Fruit fly (Drosophila melanogaster) whole organism, embryonic: ENCODE data around the gene CG15212.
A peak's percentile ranks its signal among the peaks of the same experiment; 100 is the strongest.

Source experiments
- ATbp ChIP-seq: fragments of 200-800 bp; sonication (Bioruptor generic); optimal IDR thresholded peaks from 2 replicates; lab custom pipeline; 2017; ENCODE audit warnings: missing biosample characterization, mild to moderate bottlenecking, missing genetic modification characterization, missing genetic modification reagents
- Abd-B ChIP-seq: fragments of 200-800 bp; sonication (Bioruptor generic); optimal IDR thresholded peaks from 2 replicates; lab custom pipeline; 2018; ENCODE audit warnings: missing biosample characterization, mild to moderate bottlenecking, missing genetic modification characterization, moderate library complexity
- Atf3 ChIP-seq: fragments of 200-800 bp; sonication (Bioruptor generic); optimal IDR thresholded peaks from 3 replicates; lab custom pipeline; 2016; ENCODE audit warnings: missing biosample characterization, missing genetic modification characterization
- Awh ChIP-seq: fragments of 200-800 bp; sonication (Bioruptor generic); IDR thresholded peaks from 2 replicates; pipeline ENCODE4, ENCODE4 v1.3.6; 2022; ENCODE audit warnings: missing biosample characterization, missing genetic modification characterization
- B-H2 ChIP-seq: fragments of 200-800 bp; sonication (Bioruptor generic); optimal IDR thresholded peaks from 2 replicates; lab custom pipeline; 2018; ENCODE audit warnings: missing biosample characterization, mild to moderate bottlenecking, missing genetic modification characterization
- CG10147 ChIP-seq: fragments of 200-800 bp; sonication (Bioruptor generic); optimal IDR thresholded peaks from 2 replicates; lab custom pipeline; 2019; ENCODE audit warnings: missing biosample characterization, mild to moderate bottlenecking, missing genetic modification characterization, moderate library complexity
- CG11504 ChIP-seq: fragments of 200-800 bp; sonication (Bioruptor generic); optimal IDR thresholded peaks from 3 replicates; lab custom pipeline; 2019; ENCODE audit warnings: missing biosample characterization, mild to moderate bottlenecking, missing genetic modification characterization, moderate library complexity
- CG12942 ChIP-seq: fragments of 200-800 bp; sonication (Bioruptor generic); optimal IDR thresholded peaks from 3 replicates; lab custom pipeline; 2016; ENCODE audit warnings: missing biosample characterization, missing genetic modification characterization
- CG14860 ChIP-seq: fragments of 200-800 bp; sonication (Bioruptor generic); IDR thresholded peaks from 3 replicates; pipeline ENCODE4 v1.3.6; 2022; ENCODE audit warnings: missing biosample characterization, missing genetic modification characterization; ENCODE audit not compliant: partially characterized antibody
- CG15514 ChIP-seq: fragments of 200-800 bp; sonication (Bioruptor generic); optimal IDR thresholded peaks from 3 replicates; lab custom pipeline; 2017; ENCODE audit warnings: missing biosample characterization, missing genetic modification characterization, mild to moderate bottlenecking, moderate library complexity, missing genetic modification reagents
- CG15601 ChIP-seq: fragments of 200-800 bp; sonication (Bioruptor generic); optimal IDR thresholded peaks from 3 replicates; lab custom pipeline; 2019; ENCODE audit warnings: missing biosample characterization, mild to moderate bottlenecking, missing genetic modification characterization, moderate library complexity
- CG16779 ChIP-seq: fragments of 200-800 bp; sonication (Bioruptor generic); IDR thresholded peaks from 2 replicates; pipeline ENCODE4 v1.3.6; 2022; ENCODE audit warnings: missing biosample characterization, missing genetic modification characterization
- CG16863 ChIP-seq: fragments of 200-800 bp; sonication (Bioruptor generic); optimal IDR thresholded peaks from 3 replicates; lab custom pipeline; 2016; ENCODE audit warnings: missing biosample characterization, missing genetic modification characterization
- CG17328 ChIP-seq: fragments of 200-800 bp; sonication (Bioruptor generic); IDR thresholded peaks from 2 replicates; pipeline ENCODE4 v1.3.6; 2022; ENCODE audit warnings: missing biosample characterization, missing genetic modification characterization
- CG17385 ChIP-seq: fragments of 200-800 bp; sonication (Bioruptor generic); optimal IDR thresholded peaks from 3 replicates; lab custom pipeline; 2018; ENCODE audit warnings: missing biosample characterization, mild to moderate bottlenecking, missing genetic modification characterization
- CG18011 ChIP-seq: fragments of 200-800 bp; sonication (Bioruptor generic); optimal IDR thresholded peaks from 2 replicates; lab custom pipeline; 2017; ENCODE audit warnings: missing biosample characterization, missing genetic modification characterization, mild to moderate bottlenecking, moderate library complexity, missing genotype
- CG18262 ChIP-seq: fragments of 200-800 bp; optimal IDR thresholded peaks from 3 replicates; lab custom pipeline; 2019; ENCODE audit warnings: missing biosample characterization, mild to moderate bottlenecking, missing genetic modification characterization, moderate library complexity
- CG31365 ChIP-seq: fragments of 200-800 bp; sonication (Bioruptor generic); optimal IDR thresholded peaks from 2 replicates; lab custom pipeline; 2018; ENCODE audit warnings: missing biosample characterization, mild to moderate bottlenecking, missing genetic modification characterization
- CG32767 ChIP-seq: fragments of 200-800 bp; sonication (Bioruptor generic); IDR thresholded peaks from 2 replicates; pipeline ENCODE4 v1.3.6; 2022; ENCODE audit warnings: missing biosample characterization, missing genetic modification characterization
- CG3281 ChIP-seq: fragments of 200-800 bp; sonication (Bioruptor generic); optimal IDR thresholded peaks from 3 replicates; lab custom pipeline; 2017; ENCODE audit warnings: missing biosample characterization, mild to moderate bottlenecking, missing genetic modification characterization
- CG34376 ChIP-seq: fragments of 200-800 bp; sonication (Bioruptor generic); optimal IDR thresholded peaks from 2 replicates; lab custom pipeline; 2018; ENCODE audit warnings: missing biosample characterization, mild to moderate bottlenecking, missing genetic modification characterization
- CG42726 ChIP-seq: fragments of 200-800 bp; sonication (Bioruptor generic); IDR thresholded peaks from 2 replicates; pipeline ENCODE4 v1.3.6; 2022; ENCODE audit warnings: missing biosample characterization, missing genetic modification characterization; ENCODE audit not compliant: partially characterized antibody
- CG4820 ChIP-seq: fragments of 200-800 bp; sonication (Bioruptor generic); optimal IDR thresholded peaks from 3 replicates; lab custom pipeline; 2016; ENCODE audit warnings: missing biosample characterization, missing genetic modification characterization
- CG7372 ChIP-seq: fragments of 200-800 bp; sonication (Bioruptor generic); IDR thresholded peaks from 2 replicates; pipeline ENCODE4 v1.3.6; 2022; ENCODE audit warnings: missing biosample characterization, missing genetic modification characterization
- CG8290 ChIP-seq, 3 experiments: fragments of 200-800 bp; sonication (Bioruptor generic); optimal IDR thresholded peaks; 2 replicates each; lab custom pipeline; 2016 to 2019; ENCODE audit warnings: missing biosample characterization in 3 of 3, missing genetic modification characterization in 3 of 3, mild to moderate bottlenecking in 2 of 3, moderate library complexity in 1 of 3
- CG9817 ChIP-seq: fragments of 200-800 bp; sonication (Bioruptor generic); optimal IDR thresholded peaks from 2 replicates; lab custom pipeline; 2018; ENCODE audit warnings: missing biosample characterization, mild to moderate bottlenecking, missing genetic modification characterization, moderate library complexity
- CG9876 ChIP-seq: fragments of 200-800 bp; sonication (Bioruptor generic); optimal IDR thresholded peaks from 2 replicates; lab custom pipeline; 2016; ENCODE audit warnings: missing biosample characterization, missing genetic modification characterization
- Dip3 ChIP-seq: fragments of 200-800 bp; sonication (Bioruptor generic); optimal IDR thresholded peaks from 3 replicates; lab custom pipeline; 2016; ENCODE audit warnings: missing biosample characterization, missing genetic modification characterization
- E2f2 ChIP-seq: fragments of 200-800 bp; sonication (Bioruptor generic); IDR thresholded peaks from 2 replicates; pipeline ENCODE4 v1.3.6; 2022; ENCODE audit warnings: missing biosample characterization, missing genetic modification characterization
- Ets65A ChIP-seq: fragments of 200-800 bp; sonication (Bioruptor generic); peaks from one replicate; lab custom pipeline; 2016; ENCODE audit warnings: missing biosample characterization, missing genetic modification characterization
- Fer2 ChIP-seq: fragments of 200-800 bp; sonication (Bioruptor generic); optimal IDR thresholded peaks from 2 replicates; lab custom pipeline; 2018; ENCODE audit warnings: missing biosample characterization, mild to moderate bottlenecking, missing genetic modification characterization, moderate library complexity
- H15 ChIP-seq: fragments of 200-800 bp; sonication (Bioruptor generic); IDR thresholded peaks from 3 replicates; pipeline ENCODE4 v1.3.6; 2022; ENCODE audit warnings: missing biosample characterization, missing genetic modification characterization
- HHEX ChIP-seq: fragments of 200-800 bp; sonication (Bioruptor generic); optimal IDR thresholded peaks from 3 replicates; lab custom pipeline; 2017; ENCODE audit warnings: missing biosample characterization, mild to moderate bottlenecking, missing genetic modification characterization, missing genetic modification reagents
- HLH54F ChIP-seq: fragments of 200-800 bp; sonication (Bioruptor generic); optimal IDR thresholded peaks from 3 replicates; lab custom pipeline; 2016; ENCODE audit warnings: missing biosample characterization, missing genetic modification characterization
- Hr78 ChIP-seq, 2 experiments: fragments of 200-800 bp in 1 of 2; fragments of >200 bp in 1 of 2; sonication (Bioruptor generic) in 1 of 2; optimal IDR thresholded peaks; 2 replicates each; lab custom pipeline; 2017 to 2019; ENCODE audit warnings: missing biosample characterization in 2 of 2, missing genetic modification characterization in 2 of 2, mild to moderate bottlenecking in 1 of 2, moderate library complexity in 1 of 2
- Lim3 ChIP-seq: fragments of 200-800 bp; sonication (Bioruptor generic); IDR thresholded peaks from 2 replicates; pipeline ENCODE4 v1.3.6; 2022; ENCODE audit warnings: missing biosample characterization, missing genetic modification characterization
- Lpt ChIP-seq: fragments of >200 bp; optimal IDR thresholded peaks from 2 replicates; lab custom pipeline; 2018; ENCODE audit warnings: missing biosample characterization, missing genetic modification characterization
- Meics ChIP-seq: fragments of 200-800 bp; sonication (Bioruptor generic); optimal IDR thresholded peaks from 2 replicates; lab custom pipeline; 2017; ENCODE audit warnings: missing biosample characterization, mild to moderate bottlenecking, missing genetic modification characterization
- Oli ChIP-seq: fragments of 200-800 bp; sonication (Bioruptor generic); optimal IDR thresholded peaks from 2 replicates; lab custom pipeline; 2018; ENCODE audit warnings: missing biosample characterization, mild to moderate bottlenecking, missing genetic modification characterization, moderate library complexity
- Sry-δ ChIP-seq: fragments of 200-800 bp; sonication (Bioruptor generic); optimal IDR thresholded peaks from 2 replicates; lab custom pipeline; 2016; ENCODE audit warnings: missing biosample characterization, missing genetic modification characterization
- Xrp1 ChIP-seq: fragments of 200-800 bp; sonication (Bioruptor generic); IDR thresholded peaks from 2 replicates; pipeline ENCODE4 v1.3.6; 2022; ENCODE audit warnings: missing biosample characterization, missing genetic modification characterization
- br ChIP-seq: fragments of >200 bp; optimal IDR thresholded peaks from 2 replicates; lab custom pipeline; 2017
- exex ChIP-seq: fragments of 200-800 bp; sonication (Bioruptor generic); optimal IDR thresholded peaks from 4 replicates; lab custom pipeline; 2018; ENCODE audit warnings: missing biosample characterization, mild to moderate bottlenecking, missing genetic modification characterization, moderate library complexity
- hth ChIP-seq: fragments of >200 bp; optimal IDR thresholded peaks from 2 replicates; lab custom pipeline; 2017; ENCODE audit warnings: inconsistent platforms
- jing ChIP-seq: fragments of 200-800 bp; sonication (Bioruptor generic); optimal IDR thresholded peaks from 2 replicates; lab custom pipeline; 2018; ENCODE audit warnings: missing biosample characterization, mild to moderate bottlenecking, missing genetic modification characterization
- pho ChIP-seq: fragments of 200-800 bp; sonication (Bioruptor generic); optimal IDR thresholded peaks from 2 replicates; lab custom pipeline; 2016; ENCODE audit warnings: missing biosample characterization, missing genetic modification characterization
- slou ChIP-seq: fragments of 200-800 bp; sonication (Bioruptor generic); optimal IDR thresholded peaks from 3 replicates; lab custom pipeline; 2016; ENCODE audit warnings: missing biosample characterization, missing genetic modification characterization
- sqz ChIP-seq: fragments of 200-800 bp; sonication (Bioruptor generic); optimal IDR thresholded peaks from 3 replicates; lab custom pipeline; 2018; ENCODE audit warnings: missing biosample characterization, mild to moderate bottlenecking, missing genetic modification characterization
- ssp ChIP-seq: fragments of 200-800 bp; sonication (Bioruptor generic); IDR thresholded peaks from 2 replicates; pipeline ENCODE4 v1.3.6; 2022; ENCODE audit warnings: missing biosample characterization, missing genetic modification characterization
- ttk ChIP-seq: fragments of 200-800 bp; sonication (Bioruptor generic); IDR thresholded peaks from 2 replicates; pipeline ENCODE4 v2.1.2; 2022; ENCODE audit warnings: missing biosample characterization, missing genetic modification characterization
- unpg ChIP-seq: fragments of 200-800 bp; sonication (Bioruptor generic); optimal IDR thresholded peaks from 3 replicates; lab custom pipeline; 2018; ENCODE audit warnings: missing biosample characterization, mild to moderate bottlenecking, missing genetic modification characterization, moderate library complexity

CG15212 gene

DNA sequence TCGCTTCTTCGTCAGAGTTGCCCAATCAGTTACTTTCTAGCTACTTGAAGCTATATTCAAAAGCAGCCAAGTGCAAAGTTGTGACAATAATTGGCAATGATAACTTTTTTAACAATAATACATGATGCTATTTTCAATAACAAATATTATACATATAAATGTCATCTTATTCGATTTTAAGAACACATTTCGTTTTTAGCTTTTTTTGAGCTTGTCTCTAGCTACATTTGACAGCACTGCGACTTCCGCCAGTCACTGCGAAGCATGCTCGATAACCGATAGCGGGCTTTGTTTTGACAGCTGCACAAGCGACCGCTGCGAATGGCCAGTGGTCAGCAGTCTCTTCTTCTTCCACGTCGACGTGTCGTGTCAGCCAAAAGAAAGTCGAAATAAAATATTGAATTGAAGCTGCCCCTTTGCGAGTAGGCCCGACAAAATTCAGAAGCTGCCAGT, 21.0 kb downstream of the CG15212 start, which contains the start of the genes Gen and Srp54k (continued):
- TF ChIP-seq pho (peak; percentile 37), sqz (GFP tag; lab: Kevin White, UChicago) (no peak), Xrp1 (GFP tag; lab: Robert Waterston, UW) (peak; percentile 65), Ets65A (GFP tag; lab: Kevin White, UChicago) (peak; percentile 92), HLH54F (peak; percentile 0), CG8290 (GFP tag; optimal IDR thresholded peaks at IDR 0.05; lab: Kevin White, UChicago) (no peak), CG8290 (tag; optimal IDR thresholded peaks at IDR 0.05; lab: Kevin White, UChicago) (no peak), Awh (no peak), hth (no peak), CG9876 (no peak), CG18011 (GFP tag; lab: Kevin White, UChicago) (peak; percentile 3), Atf3 (GFP tag; lab: Kevin White, UChicago) (no peak), HHEX (GFP tag; lab: Kevin White, UChicago) (no peak), CG34376 (GFP tag; lab: Kevin White, UChicago) (no peak), Meics (peak; percentile 29), ssp (peak; percentile 79), Dip3 (peak; percentile 25), exex (tag; lab: Kevin White, UChicago) (no peak), Oli (tag; lab: Kevin White, UChicago) (peak; percentile 7), slou (GFP tag; lab: Kevin White, UChicago) (peak; percentile 8), CG16863 (GFP tag; lab: Kevin White, UChicago) (no peak), Abd-B (peak; percentile 20), CG17385 (GFP tag; lab: Kevin White, UChicago) (peak; percentile 97), CG3281 (GFP tag; lab: Kevin White, UChicago) (no peak), Sry-δ (GFP tag; lab: Kevin White, UChicago) (peak; percentile 41), CG10147 (GFP tag; lab: Kevin White, UChicago) (no peak), unpg (no peak), CG12942 (GFP tag; lab: Kevin White, UChicago) (no peak), CG9817 (tag; lab: Kevin White, UChicago) (peak; percentile 51), br (lab: Kevin White, UChicago) (no peak), CG4820 (GFP tag; lab: Kevin White, UChicago) (no peak), CG18262 (no peak), CG17328 (no peak), Fer2 (tag; lab: Kevin White, UChicago) (no peak), CG15601 (peak; percentile 46), CG11504 (no peak), CG14860 (GFP tag; lab: Robert Waterston, UW) (no peak), CG42726 (GFP tag; lab: Robert Waterston, UW) (peak; percentile 8; the same call in 1 of the 2 replicates), Lpt (GFP tag; lab: Kevin White, UChicago) (no peak), CG16779 (no peak), Lim3 (GFP tag; lab: Robert Waterston, UW) (no peak), CG7372 (GFP tag; lab: Robert Waterston, UW) (no peak), CG31365 (tag; lab: Kevin White, UChicago) (no peak), jing (GFP tag; lab: Kevin White, UChicago) (no peak), CG15514 (GFP tag; lab: Kevin White, UChicago) (peak; percentile 34), Hr78 (GFP tag; optimal IDR thresholded peaks at IDR 0.05; lab: Kevin White, UChicago) (no peak), ATbp (GFP tag; lab: Kevin White, UChicago) (no peak), H15 (GFP tag; lab: Robert Waterston, UW) (no peak), B-H2 (GFP tag; lab: Kevin White, UChicago) (peak; percentile 46), CG32767 (GFP tag; lab: Robert Waterston, UW) (no peak), ttk (GFP tag; lab: Robert Waterston, UW) (no peak), E2f2 (GFP tag; lab: Robert Waterston, UW) (peak; percentile 81)
